Fruit fly (Drosophila melanogaster) whole organism, embryonic: ENCODE data around the gene Tim8.

Experiments used
- Aef1 ChIP-seq: fragments of 200-800 bp; sonication (Bioruptor generic); IDR thresholded peaks from 3 replicates; pipeline ENCODE4 v1.3.6; 2022; ENCODE audit warnings: missing biosample characterization, missing genetic modification characterization
- Bgb ChIP-seq: fragments of 200-800 bp; sonication (Bioruptor generic); IDR thresholded peaks from 2 replicates; pipeline ENCODE4 v1.3.6; 2022; ENCODE audit warnings: missing biosample characterization, missing genetic modification characterization; ENCODE audit not compliant: partially characterized antibody
- CG10147 ChIP-seq: fragments of 200-800 bp; sonication (Bioruptor generic); optimal IDR thresholded peaks from 2 replicates; lab custom pipeline; 2019; ENCODE audit warnings: missing biosample characterization, mild to moderate bottlenecking, missing genetic modification characterization, moderate library complexity
- CG11247 ChIP-seq: fragments of 200-800 bp; sonication (Bioruptor generic); IDR thresholded peaks from 2 replicates; pipeline ENCODE4 v1.3.6; 2022; ENCODE audit warnings: missing biosample characterization, missing genetic modification characterization
- CG12104 ChIP-seq: fragments of 200-800 bp; sonication (Bioruptor generic); optimal IDR thresholded peaks from 3 replicates; lab custom pipeline; 2016; ENCODE audit warnings: missing biosample characterization, missing genetic modification characterization
- CG12236 ChIP-seq: fragments of 200-800 bp; sonication (Bioruptor generic); optimal IDR thresholded peaks from 2 replicates; lab custom pipeline; 2016; ENCODE audit warnings: missing biosample characterization, missing genetic modification characterization
- CG12391 ChIP-seq: fragments of 200-800 bp; sonication (Bioruptor generic); optimal IDR thresholded peaks from 3 replicates; lab custom pipeline; 2018; ENCODE audit warnings: missing biosample characterization, mild to moderate bottlenecking, missing genetic modification characterization, moderate library complexity
- CG12659 ChIP-seq: fragments of 200-800 bp; sonication (Bioruptor generic); optimal IDR thresholded peaks from 3 replicates; lab custom pipeline; 2017; ENCODE audit warnings: mild to moderate bottlenecking, missing biosample characterization, missing genetic modification reagents, missing genetic modification characterization
- CG14710 ChIP-seq: fragments of 200-800 bp; sonication (Bioruptor generic); optimal IDR thresholded peaks from 3 replicates; lab custom pipeline; 2019; ENCODE audit warnings: missing biosample characterization, mild to moderate bottlenecking, missing genetic modification characterization, moderate library complexity
- CG14965 ChIP-seq: fragments of 200-800 bp; sonication (Bioruptor generic); optimal IDR thresholded peaks from 2 replicates; lab custom pipeline; 2016; ENCODE audit warnings: missing biosample characterization, missing genetic modification characterization, borderline replicate concordance
- CG17802 ChIP-seq: fragments of 200-800 bp; sonication (Bioruptor generic); optimal IDR thresholded peaks from 2 replicates; lab custom pipeline; 2018; ENCODE audit warnings: missing biosample characterization, mild to moderate bottlenecking, missing genetic modification characterization, moderate library complexity
- CG32772 ChIP-seq: fragments of 200-800 bp; sonication (Bioruptor generic); IDR thresholded peaks from 2 replicates; pipeline ENCODE4 v1.3.6; 2022; ENCODE audit warnings: missing biosample characterization, missing genetic modification characterization
- CG4282 ChIP-seq: fragments of 200-800 bp; sonication (Bioruptor generic); optimal IDR thresholded peaks from 2 replicates; lab custom pipeline; 2016; ENCODE audit warnings: missing biosample characterization, missing genetic modification characterization
- CG7786 ChIP-seq: fragments of 200-800 bp; sonication (Bioruptor generic); optimal IDR thresholded peaks from 2 replicates; lab custom pipeline; 2016; ENCODE audit warnings: missing biosample characterization, missing genetic modification characterization
- CG7839 ChIP-seq: fragments of 200-800 bp; sonication (Bioruptor generic); optimal IDR thresholded peaks from 3 replicates; lab custom pipeline; 2018; ENCODE audit warnings: missing biosample characterization, mild to moderate bottlenecking, missing genetic modification characterization, moderate library complexity
- CG8924 ChIP-seq: fragments of 200-800 bp; optimal IDR thresholded peaks from 3 replicates; lab custom pipeline; 2019; ENCODE audit warnings: missing biosample characterization, mild to moderate bottlenecking, missing genetic modification characterization, moderate library complexity
- Drgx ChIP-seq: fragments of 200-800 bp; sonication (Bioruptor generic); IDR thresholded peaks from 2 replicates; pipeline ENCODE4 v1.3.6; 2022; ENCODE audit warnings: missing biosample characterization, missing genetic modification characterization
- Hey ChIP-seq: fragments of 200-800 bp; sonication (Bioruptor generic); optimal IDR thresholded peaks from 3 replicates; lab custom pipeline; 2018; ENCODE audit warnings: missing biosample characterization, mild to moderate bottlenecking, missing genetic modification characterization
- MBD-R2 ChIP-seq: fragments of 200-800 bp; sonication (Bioruptor generic); IDR thresholded peaks from 2 replicates; pipeline ENCODE4 v1.3.6; 2022; ENCODE audit warnings: missing biosample characterization, missing genetic modification characterization
- Myb ChIP-seq: fragments of 200-800 bp; sonication (Bioruptor generic); optimal IDR thresholded peaks from 2 replicates; lab custom pipeline; 2016; ENCODE audit warnings: missing biosample characterization, missing genetic modification characterization
- Rfx ChIP-seq: fragments of 200-800 bp; sonication (Bioruptor generic); IDR thresholded peaks from 2 replicates; pipeline ENCODE4 v1.3.6; 2022; ENCODE audit warnings: missing biosample characterization, missing genetic modification characterization
- Stat92E ChIP-seq, 3 experiments: fragments of >200 bp in 2 of 3; fragments of 200-800 bp in 1 of 3; sonication (Bioruptor generic) in 1 of 3; optimal IDR thresholded peaks; 2 replicates each; lab custom pipeline; 2017 to 2019; ENCODE audit warnings: missing biosample characterization in 3 of 3, missing genetic modification characterization in 3 of 3, mild to moderate bottlenecking in 1 of 3, moderate library complexity in 1 of 3
- Tbp ChIP-seq: fragments of >200 bp; optimal IDR thresholded peaks from 2 replicates; lab custom pipeline; 2018; ENCODE audit warnings: missing biosample characterization, missing genetic modification characterization
- Xbp1 ChIP-seq: fragments of 200-800 bp; sonication (Bioruptor generic); optimal IDR thresholded peaks from 3 replicates; lab custom pipeline; 2016; ENCODE audit warnings: missing biosample characterization, mild to moderate bottlenecking, missing genetic modification characterization
- ash1 ChIP-seq: fragments of 200-800 bp; sonication (Bioruptor generic); optimal IDR thresholded peaks from 2 replicates; lab custom pipeline; 2018; ENCODE audit warnings: missing biosample characterization, mild to moderate bottlenecking, missing genetic modification characterization
- az2 ChIP-seq: fragments of 200-800 bp; sonication (Bioruptor generic); optimal IDR thresholded peaks from 3 replicates; lab custom pipeline; 2016; ENCODE audit warnings: missing biosample characterization, missing genetic modification characterization
- bsh ChIP-seq, 2 experiments: fragments of 200-800 bp; sonication (Bioruptor generic); optimal IDR thresholded peaks; 2 replicates each; lab custom pipeline; 2017 to 2018; ENCODE audit warnings: mild to moderate bottlenecking in 2 of 2, missing biosample characterization in 2 of 2, missing genetic modification characterization in 2 of 2, moderate library complexity in 1 of 2
- ci ChIP-seq: fragments of 200-800 bp; sonication (Bioruptor generic); IDR thresholded peaks from 3 replicates; pipeline ENCODE4 v1.3.6; 2022; ENCODE audit warnings: missing biosample characterization, missing genetic modification characterization
- danr ChIP-seq: fragments of 200-800 bp; sonication (Bioruptor generic); IDR thresholded peaks from 2 replicates; pipeline ENCODE4 v1.3.6; 2022; ENCODE audit warnings: missing biosample characterization, missing genetic modification characterization
- dmrt99B ChIP-seq: fragments of 200-800 bp; sonication (Bioruptor generic); optimal IDR thresholded peaks from 2 replicates; lab custom pipeline; 2018; ENCODE audit warnings: missing biosample characterization, mild to moderate bottlenecking, missing genetic modification characterization, moderate library complexity
- gfzf ChIP-seq: fragments of 200-800 bp; sonication (Bioruptor generic); optimal IDR thresholded peaks from 2 replicates; lab custom pipeline; 2016; ENCODE audit warnings: missing biosample characterization, mild to moderate bottlenecking, missing genetic modification characterization, moderate library complexity
- ham ChIP-seq: fragments of 200-800 bp; sonication (Bioruptor generic); IDR thresholded peaks from 2 replicates; pipeline ENCODE4 v1.3.6; 2022; ENCODE audit warnings: missing biosample characterization, missing genetic modification characterization
- ind ChIP-seq: fragments of 200-800 bp; sonication (Bioruptor generic); optimal IDR thresholded peaks from 3 replicates; lab custom pipeline; 2016; ENCODE audit warnings: missing biosample characterization, missing genetic modification characterization
- ken ChIP-seq: fragments of 200-800 bp; sonication (Bioruptor generic); IDR thresholded peaks from 3 replicates; pipeline ENCODE4 v1.3.6; 2022; ENCODE audit warnings: missing biosample characterization, missing genetic modification characterization
- pfk ChIP-seq: fragments of 200-800 bp; sonication (Bioruptor generic); optimal IDR thresholded peaks from 2 replicates; lab custom pipeline; 2018; ENCODE audit warnings: missing biosample characterization, mild to moderate bottlenecking, missing genetic modification characterization, moderate library complexity
- psq ChIP-seq: fragments of 200-800 bp; sonication (Bioruptor generic); optimal IDR thresholded peaks from 2 replicates; lab custom pipeline; 2017; ENCODE audit warnings: missing biosample characterization, missing genetic modification characterization
- pum ChIP-seq: fragments of 200-800 bp; sonication (Bioruptor generic); optimal IDR thresholded peaks from 2 replicates; lab custom pipeline; 2016; ENCODE audit warnings: missing biosample characterization, missing genetic modification characterization
- sna ChIP-seq: fragments of 200-800 bp; sonication (Bioruptor generic); IDR thresholded peaks from 2 replicates; pipeline ENCODE4 v1.3.6; 2022; ENCODE audit warnings: missing biosample characterization, missing genetic modification characterization; ENCODE audit not compliant: partially characterized antibody
- sqz ChIP-seq: fragments of 200-800 bp; sonication (Bioruptor generic); optimal IDR thresholded peaks from 3 replicates; lab custom pipeline; 2018; ENCODE audit warnings: missing biosample characterization, mild to moderate bottlenecking, missing genetic modification characterization
- sug ChIP-seq: fragments of 200-800 bp; optimal IDR thresholded peaks from 2 replicates; lab custom pipeline; 2019; ENCODE audit warnings: missing biosample characterization, mild to moderate bottlenecking, missing genetic modification characterization, moderate library complexity
- tio ChIP-seq: fragments of 200-800 bp; sonication (Bioruptor generic); optimal IDR thresholded peaks from 2 replicates; lab custom pipeline; 2017; ENCODE audit warnings: missing biosample characterization, missing genetic modification characterization, inconsistent platforms
- unpg ChIP-seq: fragments of 200-800 bp; sonication (Bioruptor generic); optimal IDR thresholded peaks from 3 replicates; lab custom pipeline; 2018; ENCODE audit warnings: missing biosample characterization, mild to moderate bottlenecking, missing genetic modification characterization, moderate library complexity
- usp ChIP-seq: fragments of >200 bp; optimal IDR thresholded peaks from 2 replicates; lab custom pipeline; 2017; ENCODE audit warnings: missing biosample characterization, missing genetic modification characterization
- zen2 ChIP-seq: fragments of 200-800 bp; sonication (Bioruptor generic); IDR thresholded peaks from 3 replicates; pipeline ENCODE4 v1.3.6; 2022; ENCODE audit warnings: missing biosample characterization, missing genetic modification characterization; ENCODE audit not compliant: partially characterized antibody

Gene Tim8

dm6 chrX:11338973-11339867 is 29.0 kb upstream of the Tim8 start (continued):
- TF ChIP-seq ci: 0 out of 3 replicates have a peak, but pooled peaks have one; percentile 39
- peak; percentile 59 for TF ChIP-seq CG7786 (GFP tag; lab: Kevin White, UChicago)
- TF ChIP-seq Stat92E (GFP tag; optimal IDR thresholded peaks at IDR 0.05; lab: Kevin White, UChicago): peak in 1 of 3 experiments; percentile 12
- TF ChIP-seq usp: no peak
- no peak for TF ChIP-seq CG12104 (GFP tag; lab: Kevin White, UChicago)
- TF ChIP-seq danr (GFP tag; lab: Robert Waterston, UW): no peak
- TF ChIP-seq CG11247 (GFP tag; lab: Robert Waterston, UW): peak; percentile 51; the same call in 1 of the 2 replicates
- TF ChIP-seq Tbp (GFP tag; lab: Kevin White, UChicago): peak; percentile 36
- TF ChIP-seq tio (GFP tag; lab: Kevin White, UChicago): peak; percentile 4
- peak; percentile 9 for TF ChIP-seq unpg
- peak; percentile 65; the same call in 1 of the 3 replicates for TF ChIP-seq zen2 (GFP tag; lab: Robert Waterston, UW)
- peak; percentile 56 for TF ChIP-seq sug (tag; lab: Kevin White, UChicago)
- TF ChIP-seq Bgb (GFP tag; lab: Robert Waterston, UW): peak; percentile 88
- peak; percentile 23 for TF ChIP-seq CG7839 (tag; lab: Kevin White, UChicago)
- TF ChIP-seq Hey (tag; lab: Kevin White, UChicago): peak; percentile 10
- TF ChIP-seq pum (GFP tag; lab: Kevin White, UChicago): peak; percentile 41
- TF ChIP-seq CG4282 (GFP tag; lab: Kevin White, UChicago): peak; percentile 57
- TF ChIP-seq sna: peak; percentile 83

- TF ChIP-seq CG32772 (GFP tag; lab: Robert Waterston, UW): peak; percentile 27; the same call in 1 of the 2 replicates
- TF ChIP-seq CG14965: no peak
- no peak for TF ChIP-seq ken (GFP tag; lab: Robert Waterston, UW)
- TF ChIP-seq CG12659: peak; percentile 23
- 0 out of 2 replicates have a peak, but pooled peaks have one; percentile 25 for TF ChIP-seq Drgx
- TF ChIP-seq psq (GFP tag; lab: Kevin White, UChicago): peak; percentile 82
- peak; percentile 9 for TF ChIP-seq Myb (GFP tag; lab: Kevin White, UChicago)
- TF ChIP-seq MBD-R2 (GFP tag; lab: Robert Waterston, UW): peak; percentile 6; the same call in 1 of the 2 replicates
- peak; percentile 2; the same call in 1 of the 2 replicates for TF ChIP-seq Rfx (GFP tag; lab: Robert Waterston, UW)
- TF ChIP-seq gfzf (GFP tag; lab: Kevin White, UChicago): peak; percentile 10
- peak; percentile 57 for TF ChIP-seq CG8924 (tag; lab: Kevin White, UChicago)
- peak; percentile 13 for TF ChIP-seq sqz (GFP tag; lab: Kevin White, UChicago)
- no peak for TF ChIP-seq CG17802 (tag; lab: Kevin White, UChicago)
- TF ChIP-seq bsh (GFP tag; optimal IDR thresholded peaks at IDR 0.05; lab: Kevin White, UChicago): peak in 1 of 2 experiments; percentile 47
Measured at dm6 chrX:11339868-11340548, 28.2 kb upstream of the Tim8 start, which contains the start of the genes CG34348 and Kap3. TSS of gene CG34348 (plus strand) at chrX:11339873. TSS of gene Kap3 (minus strand) at chrX:11340084.

dm6 chrX:11340719-11341322 is 27.4 kb upstream of the Tim8 start:
- TF ChIP-seq Xbp1 (GFP tag; lab: Kevin White, UChicago) (peak; percentile 30), dmrt99B (tag; lab: Kevin White, UChicago) (no peak), ind (GFP tag; lab: Kevin White, UChicago) (peak; percentile 24), az2 (peak; percentile 10), CG10147 (no peak), pfk (no peak), ash1 (no peak), sna (no peak), ham (GFP tag; lab: Robert Waterston, UW) (no peak), Aef1 (GFP tag; lab: Robert Waterston, UW) (no peak), CG12236 (GFP tag; lab: Kevin White, UChicago) (no peak), CG12391 (peak; percentile 18), CG14710 (tag; lab: Kevin White, UChicago) (peak; percentile 37)
